Fruit fly (Drosophila melanogaster) whole organism, embryonic: ENCODE data around the gene CG7484.

Experiments used
- Ada2b ChIP-seq: fragments of 200-800 bp; sonication (Bioruptor generic); IDR thresholded peaks from 2 replicates; pipeline ENCODE4 v1.3.6; 2022; ENCODE audit warnings: missing biosample characterization, missing genetic modification characterization
- Asciz ChIP-seq: fragments of 200-800 bp; sonication (Bioruptor generic); optimal IDR thresholded peaks from 2 replicates; lab custom pipeline; 2017; ENCODE audit warnings: missing biosample characterization, mild to moderate bottlenecking, missing genetic modification characterization, missing genetic modification reagents
- B-H2 ChIP-seq: fragments of 200-800 bp; sonication (Bioruptor generic); optimal IDR thresholded peaks from 2 replicates; lab custom pipeline; 2018; ENCODE audit warnings: missing biosample characterization, mild to moderate bottlenecking, missing genetic modification characterization
- CG10321 ChIP-seq: fragments of 200-800 bp; sonication (Bioruptor generic); IDR thresholded peaks from 2 replicates; pipeline ENCODE4 v1.3.6; 2022; ENCODE audit warnings: missing biosample characterization, missing genetic modification characterization
- CG11456 ChIP-seq: fragments of 200-800 bp; sonication (Bioruptor generic); IDR thresholded peaks from 3 replicates; pipeline ENCODE4 v1.3.6; 2022; ENCODE audit warnings: missing biosample characterization, missing genetic modification characterization
- CG17328 ChIP-seq: fragments of 200-800 bp; sonication (Bioruptor generic); IDR thresholded peaks from 2 replicates; pipeline ENCODE4 v1.3.6; 2022; ENCODE audit warnings: missing biosample characterization, missing genetic modification characterization
- CG33213 ChIP-seq: fragments of 200-800 bp; sonication (Bioruptor generic); optimal IDR thresholded peaks from 3 replicates; lab custom pipeline; 2016; ENCODE audit warnings: missing biosample characterization, missing genetic modification characterization
- CG33557 ChIP-seq: fragments of 200-800 bp; sonication (Bioruptor generic); optimal IDR thresholded peaks from 2 replicates; lab custom pipeline; 2019; ENCODE audit warnings: missing biosample characterization, mild to moderate bottlenecking, missing genetic modification characterization, moderate library complexity
- CG7839 ChIP-seq: fragments of 200-800 bp; sonication (Bioruptor generic); optimal IDR thresholded peaks from 3 replicates; lab custom pipeline; 2018; ENCODE audit warnings: missing biosample characterization, mild to moderate bottlenecking, missing genetic modification characterization, moderate library complexity
- CG8089 ChIP-seq: fragments of 200-800 bp; sonication (Bioruptor generic); optimal IDR thresholded peaks from 3 replicates; lab custom pipeline; 2016; ENCODE audit warnings: missing biosample characterization, missing genetic modification characterization
- CG8359 ChIP-seq: fragments of 200-800 bp; sonication (Bioruptor generic); optimal IDR thresholded peaks from 2 replicates; lab custom pipeline; 2017; ENCODE audit warnings: missing biosample characterization, mild to moderate bottlenecking, missing genetic modification characterization, borderline replicate concordance
- D19A ChIP-seq: fragments of 200-800 bp; optimal IDR thresholded peaks from 3 replicates; lab custom pipeline; 2019; ENCODE audit warnings: missing biosample characterization, mild to moderate bottlenecking, missing genetic modification characterization, moderate library complexity
- Ets65A ChIP-seq: fragments of 200-800 bp; sonication (Bioruptor generic); peaks from one replicate; lab custom pipeline; 2016; ENCODE audit warnings: missing biosample characterization, missing genetic modification characterization
- Fer2 ChIP-seq: fragments of 200-800 bp; sonication (Bioruptor generic); optimal IDR thresholded peaks from 2 replicates; lab custom pipeline; 2018; ENCODE audit warnings: missing biosample characterization, mild to moderate bottlenecking, missing genetic modification characterization, moderate library complexity
- H2.0 ChIP-seq: fragments of 200-800 bp; sonication (Bioruptor generic); IDR thresholded peaks from 2 replicates; pipeline ENCODE4 v1.3.6; 2022; ENCODE audit warnings: missing biosample characterization, missing genetic modification characterization
- HLH4C ChIP-seq: fragments of 200-800 bp; sonication (Bioruptor generic); IDR thresholded peaks from 3 replicates; pipeline ENCODE4 v1.3.6; 2022; ENCODE audit warnings: missing biosample characterization, missing genetic modification characterization; ENCODE audit not compliant: partially characterized antibody
- Hr39 ChIP-seq: fragments of >200 bp; optimal IDR thresholded peaks from 2 replicates; lab custom pipeline; 2017
- Nf-YA ChIP-seq: fragments of 200-800 bp; sonication (Bioruptor generic); IDR thresholded peaks from 2 replicates; pipeline ENCODE4 v1.3.6; 2022; ENCODE audit warnings: missing biosample characterization, missing genetic modification characterization
- Poxn ChIP-seq: fragments of 200-800 bp; sonication (Bioruptor generic); IDR thresholded peaks from 2 replicates; pipeline ENCODE4 v1.3.6; 2022; ENCODE audit warnings: missing biosample characterization, missing genetic modification characterization
- Taf1 ChIP-seq: fragments of 200-800 bp; sonication (Bioruptor generic); IDR thresholded peaks from 2 replicates; pipeline ENCODE4 v1.3.6; 2022; ENCODE audit warnings: missing biosample characterization, missing genetic modification characterization
- Tbp ChIP-seq: fragments of >200 bp; optimal IDR thresholded peaks from 2 replicates; lab custom pipeline; 2018; ENCODE audit warnings: missing biosample characterization, missing genetic modification characterization
- al ChIP-seq: fragments of 200-800 bp; sonication (Bioruptor generic); IDR thresholded peaks from 2 replicates; pipeline ENCODE4 v1.3.6; 2022; ENCODE audit warnings: missing biosample characterization, missing genetic modification characterization
- ase ChIP-seq: fragments of 200-800 bp; sonication (Bioruptor generic); IDR thresholded peaks from 3 replicates; pipeline ENCODE4 v1.3.6; 2022; ENCODE audit warnings: missing biosample characterization, missing genetic modification characterization
- chn ChIP-seq: fragments of 200-800 bp; sonication (Bioruptor generic); optimal IDR thresholded peaks from 2 replicates; lab custom pipeline; 2016; ENCODE audit warnings: missing biosample characterization, missing genetic modification characterization
- disco-r ChIP-seq: fragments of 200-800 bp; sonication (Bioruptor generic); optimal IDR thresholded peaks from 2 replicates; lab custom pipeline; 2016; ENCODE audit warnings: missing biosample characterization, missing genetic modification characterization
- dmrt11E ChIP-seq: fragments of 200-800 bp; sonication (Bioruptor generic); optimal IDR thresholded peaks from 3 replicates; lab custom pipeline; 2018; ENCODE audit warnings: missing biosample characterization, mild to moderate bottlenecking, missing genetic modification characterization, moderate library complexity
- esg ChIP-seq: fragments of 200-800 bp; sonication (Bioruptor generic); conservative IDR thresholded peaks from 2 replicates; pipeline ENCODE4 v1.3.6; 2022; ENCODE audit warnings: missing biosample characterization, missing genetic modification characterization
- eve ChIP-seq, 2 experiments: fragments of >200 bp; optimal IDR thresholded peaks; 2 replicates each; lab custom pipeline; 2017; ENCODE audit warnings: missing biosample characterization in 2 of 2, missing genetic modification characterization in 2 of 2
- grau ChIP-seq: fragments of 200-800 bp; optimal IDR thresholded peaks from 3 replicates; lab custom pipeline; 2019; ENCODE audit warnings: missing biosample characterization, mild to moderate bottlenecking, missing genetic modification characterization, moderate library complexity
- grn ChIP-seq: fragments of 200-800 bp; sonication (Bioruptor generic); optimal IDR thresholded peaks from 3 replicates; lab custom pipeline; 2017; ENCODE audit warnings: missing biosample characterization, missing genetic modification characterization
- gro ChIP-seq: fragments of 200-800 bp; sonication (Bioruptor generic); optimal IDR thresholded peaks from 2 replicates; lab custom pipeline; 2016; ENCODE audit warnings: missing biosample characterization, missing genetic modification characterization
- her ChIP-seq: fragments of 200-800 bp; sonication (Bioruptor generic); optimal IDR thresholded peaks from 2 replicates; lab custom pipeline; 2016; ENCODE audit warnings: missing biosample characterization, missing genetic modification characterization
- lola ChIP-seq, 3 experiments: fragments of >200 bp in 2 of 3; fragments of 200-800 bp in 1 of 3; sonication (Bioruptor generic) in 1 of 3; optimal IDR thresholded peaks; 2 replicates each; lab custom pipeline; 2017 to 2019; ENCODE audit warnings: missing biosample characterization in 3 of 3, missing genetic modification characterization in 3 of 3, mild to moderate bottlenecking in 1 of 3, moderate library complexity in 1 of 3
- maf-S ChIP-seq: fragments of 200-800 bp; sonication (Bioruptor generic); optimal IDR thresholded peaks from 2 replicates; lab custom pipeline; 2016; ENCODE audit warnings: missing biosample characterization, missing genetic modification characterization
- mld ChIP-seq: fragments of 200-800 bp; sonication (Bioruptor generic); IDR thresholded peaks from 3 replicates; pipeline ENCODE4 v1.3.6; 2022; ENCODE audit warnings: missing biosample characterization, missing genetic modification characterization; ENCODE audit not compliant: partially characterized antibody
- phol ChIP-seq: fragments of 200-800 bp; sonication (Bioruptor generic); optimal IDR thresholded peaks from 3 replicates; lab custom pipeline; 2018; ENCODE audit warnings: missing biosample characterization, mild to moderate bottlenecking, missing genetic modification characterization, moderate library complexity
- pita ChIP-seq: fragments of 200-800 bp; sonication (Bioruptor generic); optimal IDR thresholded peaks from 2 replicates; lab custom pipeline; 2017; ENCODE audit warnings: missing biosample characterization, mild to moderate bottlenecking, missing genetic modification characterization
- pros ChIP-seq: fragments of 200-800 bp; sonication (Bioruptor generic); optimal IDR thresholded peaks from 3 replicates; lab custom pipeline; 2019; ENCODE audit warnings: missing biosample characterization, mild to moderate bottlenecking, missing genetic modification characterization, moderate library complexity
- pzg ChIP-seq: fragments of 200-800 bp; sonication (Bioruptor generic); optimal IDR thresholded peaks from 3 replicates; lab custom pipeline; 2018; ENCODE audit warnings: missing biosample characterization, mild to moderate bottlenecking, missing genetic modification characterization, moderate library complexity
- sens ChIP-seq: fragments of 200-800 bp; sonication (Bioruptor generic); peaks from one replicate; lab custom pipeline; 2016; ENCODE audit warnings: missing biosample characterization, missing genetic modification characterization
- shn ChIP-seq: fragments of 200-800 bp; sonication (Bioruptor generic); optimal IDR thresholded peaks from 3 replicates; lab custom pipeline; 2016; ENCODE audit warnings: missing biosample characterization, missing genetic modification characterization
- sna ChIP-seq: fragments of 200-800 bp; sonication (Bioruptor generic); IDR thresholded peaks from 2 replicates; pipeline ENCODE4 v1.3.6; 2022; ENCODE audit warnings: missing biosample characterization, missing genetic modification characterization; ENCODE audit not compliant: partially characterized antibody
- toy ChIP-seq: fragments of 200-800 bp; sonication (Bioruptor generic); IDR thresholded peaks from 2 replicates; pipeline ENCODE4 v1.3.6; 2022; ENCODE audit warnings: missing biosample characterization, missing genetic modification characterization
- twi ChIP-seq: fragments of 200-800 bp; optimal IDR thresholded peaks from 2 replicates; lab custom pipeline; 2019; ENCODE audit warnings: missing biosample characterization, mild to moderate bottlenecking, missing genetic modification characterization, moderate library complexity
- unpg ChIP-seq: fragments of 200-800 bp; sonication (Bioruptor generic); optimal IDR thresholded peaks from 3 replicates; lab custom pipeline; 2018; ENCODE audit warnings: missing biosample characterization, mild to moderate bottlenecking, missing genetic modification characterization, moderate library complexity

CG7484 gene

dm6 chr3L:17624208-17624826 is 30.1 kb upstream of the CG7484 start (continued):
- no peak for TF ChIP-seq CG17328 (GFP tag; lab: Robert Waterston, UW)
- no peak for TF ChIP-seq grn (GFP tag; lab: Kevin White, UChicago)
- no peak for TF ChIP-seq ase (GFP tag; lab: Robert Waterston, UW)
- no peak for TF ChIP-seq Poxn (GFP tag; lab: Robert Waterston, UW)
- no peak for TF ChIP-seq H2.0 (GFP tag; lab: Robert Waterston, UW)
- no peak for TF ChIP-seq sna (GFP tag; lab: Robert Waterston, UW)
- TF ChIP-seq Tbp (GFP tag; lab: Kevin White, UChicago): no peak
- no peak for TF ChIP-seq CG8089
- no peak for TF ChIP-seq HLH4C (GFP tag; lab: Robert Waterston, UW)
- no peak for TF ChIP-seq phol (tag; lab: Kevin White, UChicago)
- no peak for TF ChIP-seq unpg (GFP tag; lab: Kevin White, UChicago)
- peak in 1 of 2 experiments; percentile 23 for TF ChIP-seq eve (GFP tag; optimal IDR thresholded peaks at IDR 0.05; lab: Kevin White, UChicago)
- TF ChIP-seq gro (GFP tag; lab: Kevin White, UChicago): no peak
- TF ChIP-seq toy (GFP tag; lab: Robert Waterston, UW): no peak
- no peak for TF ChIP-seq grau
- no peak for TF ChIP-seq Taf1 (GFP tag; lab: Robert Waterston, UW)
- TF ChIP-seq CG10321 (GFP tag; lab: Robert Waterston, UW): no peak
- TF ChIP-seq chn (GFP tag; lab: Kevin White, UChicago): no peak
- no peak for TF ChIP-seq CG33557 (GFP tag; lab: Kevin White, UChicago)
- peak; percentile 82 for TF ChIP-seq D19A (tag; lab: Kevin White, UChicago)
- no peak for TF ChIP-seq Ada2b (GFP tag; lab: Robert Waterston, UW)
- no peak for TF ChIP-seq al (GFP tag; lab: Robert Waterston, UW)
- TF ChIP-seq pita: no peak
- TF ChIP-seq sens (GFP tag; lab: Kevin White, UChicago): peak; percentile 76
- no peak for TF ChIP-seq CG7839
- TF ChIP-seq Asciz (GFP tag; lab: Kevin White, UChicago): peak; percentile 33
- TF ChIP-seq shn (GFP tag; lab: Kevin White, UChicago): no peak
- no peak for TF ChIP-seq maf-S (GFP tag; lab: Kevin White, UChicago)
- no peak for TF ChIP-seq Hr39 (lab: Kevin White, UChicago)
- no peak for TF ChIP-seq CG11456
- no peak for TF ChIP-seq CG8359 (GFP tag; lab: Kevin White, UChicago)
- TF ChIP-seq twi: no peak
- no peak for TF ChIP-seq Fer2 (tag; lab: Kevin White, UChicago)
- no peak for TF ChIP-seq esg (GFP tag; lab: Robert Waterston, UW)
- peak; percentile 16 for TF ChIP-seq Ets65A (GFP tag; lab: Kevin White, UChicago)
- TF ChIP-seq pzg (GFP tag; lab: Kevin White, UChicago): no peak
- TF ChIP-seq dmrt11E: no peak
- TF ChIP-seq B-H2 (GFP tag; lab: Kevin White, UChicago): no peak
- no peak for TF ChIP-seq Nf-YA
- no peak for TF ChIP-seq disco-r (GFP tag; lab: Kevin White, UChicago)
- TF ChIP-seq her: no peak
- no peak for TF ChIP-seq mld (GFP tag; lab: Robert Waterston, UW)
- no peak for TF ChIP-seq CG33213 (GFP tag; lab: Kevin White, UChicago)
- peak in 1 of 3 experiments; percentile 26 for TF ChIP-seq lola (GFP tag; optimal IDR thresholded peaks at IDR 0.05; lab: Kevin White, UChicago)
- no peak for TF ChIP-seq pros
- TF ChIP-seq, all 482 proteins: peak for 9
